Fruit fly (Drosophila melanogaster): ENCODE data around the gene Hsp23.
A peak's percentile ranks its signal among the peaks of the same experiment; 100 is the strongest.

Hsp23 gene

dm6 chr3L:9335711-9336110 lies 46.0 kb upstream of the Hsp23 start (continued):
- TF ChIP-seq CkIIα-i1 (GFP tag; IDR thresholded peaks at IDR 0.05) = no peak
- no peak for TF ChIP-seq Ptx1 (GFP tag; IDR thresholded peaks at IDR 0.05)
- no peak for TF ChIP-seq inv (GFP tag; IDR thresholded peaks at IDR 0.05; ENCODE audit: partially characterized antibody)
- TF ChIP-seq CG10565 (GFP tag; optimal IDR thresholded peaks at IDR 0.05) = no peak
- TF ChIP-seq lmd (GFP tag; IDR thresholded peaks at IDR 0.05) = no peak
- TF ChIP-seq Nf-YB (GFP tag; optimal IDR thresholded peaks at IDR 0.05) = no peak
- TF ChIP-seq CG8281 (tag; optimal IDR thresholded peaks at IDR 0.05) = no peak
- TF ChIP-seq schlank (tag; optimal IDR thresholded peaks at IDR 0.05) = no peak
- TF ChIP-seq da (GFP tag; optimal IDR thresholded peaks at IDR 0.05) = no peak
- TF ChIP-seq Lpt (GFP tag; optimal IDR thresholded peaks at IDR 0.05) = no peak
- no peak for TF ChIP-seq tio (GFP tag; optimal IDR thresholded peaks at IDR 0.05)
- peak; percentile 33; the same call in 2 of the 3 replicates for TF ChIP-seq HLH4C (GFP tag; IDR thresholded peaks at IDR 0.05; ENCODE audit: partially characterized antibody)
- TF ChIP-seq ken (GFP tag; IDR thresholded peaks at IDR 0.05) = no peak
- no peak for TF ChIP-seq Hmx (GFP tag; optimal IDR thresholded peaks at IDR 0.05)
- TF ChIP-seq ranshi (GFP tag; IDR thresholded peaks at IDR 0.05) = no peak
- TF ChIP-seq CG10431 (GFP tag; optimal IDR thresholded peaks at IDR 0.05) = no peak
- TF ChIP-seq C15 (GFP tag; IDR thresholded peaks at IDR 0.05) = no peak
- TF ChIP-seq Usf (GFP tag; optimal IDR thresholded peaks at IDR 0.05) = no peak
- TF ChIP-seq CG12744 (GFP tag; optimal IDR thresholded peaks at IDR 0.05) = no peak
- TF ChIP-seq CG10366 (GFP tag; IDR thresholded peaks at IDR 0.05) = no peak
- no peak for TF ChIP-seq so (GFP tag; IDR thresholded peaks at IDR 0.05)
- TF ChIP-seq disco-r (GFP tag; optimal IDR thresholded peaks at IDR 0.05) = no peak
- no peak for TF ChIP-seq CG31388 (GFP tag; optimal IDR thresholded peaks at IDR 0.05)
- TF ChIP-seq CG1602 (GFP tag; optimal IDR thresholded peaks at IDR 0.05) = no peak
- peak; percentile 1 for TF ChIP-seq cwo (GFP tag; optimal IDR thresholded peaks at IDR 0.05)
- no peak for TF ChIP-seq NK7.1 (GFP tag; optimal IDR thresholded peaks at IDR 0.05)
- no peak for TF ChIP-seq gcm (GFP tag; optimal IDR thresholded peaks at IDR 0.05)
- no peak for TF ChIP-seq usp (GFP tag; optimal IDR thresholded peaks at IDR 0.05)
- peak; percentile 64 for TF ChIP-seq lab (GFP tag; optimal IDR thresholded peaks at IDR 0.05)
- TF ChIP-seq repo (GFP tag; optimal IDR thresholded peaks at IDR 0.05) = no peak
- no peak for TF ChIP-seq CG42726 (GFP tag; IDR thresholded peaks at IDR 0.05; ENCODE audit: partially characterized antibody)
- TF ChIP-seq HHEX (GFP tag; optimal IDR thresholded peaks at IDR 0.05) = no peak
- TF ChIP-seq D19A (tag; optimal IDR thresholded peaks at IDR 0.05) = no peak
- no peak for TF ChIP-seq CG11456 (GFP tag; IDR thresholded peaks at IDR 0.05)
- no peak for TF ChIP-seq CG4617 (GFP tag; optimal IDR thresholded peaks at IDR 0.05; ENCODE audit: borderline replicate concordance)
- no peak for TF ChIP-seq sim (GFP tag; IDR thresholded peaks at IDR 0.05)
- peak; percentile 17 for TF ChIP-seq exex (tag; optimal IDR thresholded peaks at IDR 0.05)
- no peak for TF ChIP-seq Side (GFP tag; optimal IDR thresholded peaks at IDR 0.05)
- TF ChIP-seq wek (GFP tag; optimal IDR thresholded peaks at IDR 0.05) = no peak
- no peak for TF ChIP-seq Chrac-16 (GFP tag; optimal IDR thresholded peaks at IDR 0.05)
- TF ChIP-seq CG1647 (GFP tag; optimal IDR thresholded peaks at IDR 0.05) = no peak
- no peak for TF ChIP-seq CHES-1-like (GFP tag; optimal IDR thresholded peaks at IDR 0.05)
- no peak for TF ChIP-seq CG14050 (GFP tag; IDR thresholded peaks at IDR 0.05)
- TF ChIP-seq CG3065 (GFP tag; optimal IDR thresholded peaks at IDR 0.05) = no peak
- TF ChIP-seq NfI (GFP tag; optimal IDR thresholded peaks at IDR 0.05) = no peak
- TF ChIP-seq crp (GFP tag; optimal IDR thresholded peaks at IDR 0.05) = no peak
- TF ChIP-seq ara (GFP tag; IDR thresholded peaks at IDR 0.05) = no peak
- no peak for TF ChIP-seq CG30403 (GFP tag; optimal IDR thresholded peaks at IDR 0.05)
- TF ChIP-seq B-H2 (GFP tag; optimal IDR thresholded peaks at IDR 0.05) = no peak
- no peak for TF ChIP-seq Nf-YC (tag; optimal IDR thresholded peaks at IDR 0.05)
- peak; percentile 12; the same call in 1 of the 3 replicates for TF ChIP-seq CG34224 (GFP tag; IDR thresholded peaks at IDR 0.05; ENCODE audit: partially characterized antibody)
- 0 out of 3 replicates have a peak, but pooled peaks have one; percentile 32 for TF ChIP-seq ci (GFP tag; IDR thresholded peaks at IDR 0.05)

All from whole organism, embryonic.